Worm (Caenorhabditis elegans): ENCODE results near the gene C16B8.3.

Gene C16B8.3

ce11 chrX:3969980-3970403 is 1.6 kb upstream of the C16B8.3 start (continued):
- TF ChIP-seq swsn-7 (tag; optimal IDR thresholded peaks at IDR 0.05) (peak; percentile 80), elt-3 (tag; optimal IDR thresholded peaks at IDR 0.05) (peak in 2 of 6 experiments; percentile 25 to 73), tlp-1 (tag; optimal IDR thresholded peaks at IDR 0.05) (no peak), C34B4.2 (tag; optimal IDR thresholded peaks at IDR 0.05) (no peak), ztf-4 (tag; optimal IDR thresholded peaks at IDR 0.05) (peak; percentile 42), skn-1 (tag; optimal IDR thresholded peaks at IDR 0.05) (peak; percentile 62), fkh-10 (GFP tag; optimal IDR thresholded peaks at IDR 0.05) (peak; percentile 63), blmp-1 (tag; optimal IDR thresholded peaks at IDR 0.05) (no peak), pqm-1 (tag; optimal IDR thresholded peaks at IDR 0.05) (no peak), nhr-11 (tag; optimal IDR thresholded peaks at IDR 0.05) (no peak), nhr-28 (tag; optimal IDR thresholded peaks at IDR 0.05) (no peak), nhr-20 (tag; optimal IDR thresholded peaks at IDR 0.05) (peak; percentile 86), elt-2 (tag; optimal IDR thresholded peaks at IDR 0.05) (peak; percentile 71), nhr-19 (GFP tag; conservative IDR thresholded peaks at IDR 0.05) (peak; percentile 81), vab-15 (tag; optimal IDR thresholded peaks at IDR 0.05) (no peak), ets-5 (GFP tag; IDR thresholded peaks at IDR 0.05) (no peak), grh-1 (GFP tag; IDR thresholded peaks at IDR 0.05) (peak; percentile 61; the same call in 1 of the 2 replicates), unc-30 (tag; optimal IDR thresholded peaks at IDR 0.05) (no peak), ceh-63 (GFP tag; optimal IDR thresholded peaks at IDR 0.05) (no peak), fkh-8 (tag; optimal IDR thresholded peaks at IDR 0.05) (peak; percentile 60), irx-1 (tag; optimal IDR thresholded peaks at IDR 0.05) (peak; percentile 71), lir-3 (tag; optimal IDR thresholded peaks at IDR 0.05; ENCODE audit: poor library complexity) (peak; percentile 33), nhr-71 (tag; optimal IDR thresholded peaks at IDR 0.05) (peak; percentile 85), ceh-88 (GFP tag; IDR thresholded peaks at IDR 0.05) (peak; percentile 57), egl-27 (tag; optimal IDR thresholded peaks at IDR 0.05) (peak in 1 of 2 experiments; percentile 41), mef-2 (tag; optimal IDR thresholded peaks at IDR 0.05) (no peak), dsc-1 (tag; optimal IDR thresholded peaks at IDR 0.05) (peak; percentile 80), Y116A8C.19 (tag; optimal IDR thresholded peaks at IDR 0.05; ENCODE audit: borderline replicate concordance) (no peak), C04F5.9 (tag; optimal IDR thresholded peaks at IDR 0.05) (no peak), hlh-17 (GFP tag; optimal IDR thresholded peaks at IDR 0.05; ENCODE audit: borderline replicate concordance) (no peak), F16B12.6 (tag; optimal IDR thresholded peaks at IDR 0.05) (peak; percentile 17)

ce11 chrX:3969353-3969752 is 919 bp upstream of the C16B8.3 start:
- TF ChIP-seq snu-23 (GFP tag; optimal IDR thresholded peaks at IDR 0.05) (peak; percentile 19), sox-4 (tag; optimal IDR thresholded peaks at IDR 0.05) (no peak), ztf-11 (tag; optimal IDR thresholded peaks at IDR 0.05) (no peak), nhr-71 (tag; optimal IDR thresholded peaks at IDR 0.05) (peak; percentile 22), tlp-1 (tag; optimal IDR thresholded peaks at IDR 0.05) (no peak), jun-1 (tag; optimal IDR thresholded peaks at IDR 0.05) (peak; percentile 58), ztf-4 (tag; optimal IDR thresholded peaks at IDR 0.05) (no peak), mdl-1 (tag; optimal IDR thresholded peaks at IDR 0.05) (peak in 1 of 2 experiments; percentile 6), rnt-1 (tag; optimal IDR thresholded peaks at IDR 0.05) (peak; percentile 66), irx-1 (tag; optimal IDR thresholded peaks at IDR 0.05) (no peak), efl-1 (optimal IDR thresholded peaks at IDR 0.05) (no peak), efl-1 (GFP tag; optimal IDR thresholded peaks at IDR 0.05 in 1 of 2) (no peak), sup-37 (GFP tag; optimal IDR thresholded peaks at IDR 0.05) (no peak), aly-2 (tag; optimal IDR thresholded peaks at IDR 0.05) (no peak), nhr-19 (GFP tag; conservative IDR thresholded peaks at IDR 0.05) (peak; percentile 7; the same call in 1 of the 2 replicates), skn-1 (tag; optimal IDR thresholded peaks at IDR 0.05) (peak; percentile 14), egl-27 (tag; optimal IDR thresholded peaks at IDR 0.05) (no peak), hlh-4 (tag; optimal IDR thresholded peaks at IDR 0.05) (no peak), nhr-12 (tag; optimal IDR thresholded peaks at IDR 0.05) (no peak), ceh-82 (tag; optimal IDR thresholded peaks at IDR 0.05) (peak in 1 of 3 experiments; percentile 3), lin-39 (tag; optimal IDR thresholded peaks at IDR 0.05) (no peak), nhr-20 (tag; optimal IDR thresholded peaks at IDR 0.05) (peak; percentile 26), xbp-1 (tag; optimal IDR thresholded peaks at IDR 0.05) (peak; percentile 12), lin-35 (GFP tag; optimal IDR thresholded peaks at IDR 0.05) (peak in 1 of 2 experiments; percentile 51), ets-5 (GFP tag; IDR thresholded peaks at IDR 0.05) (no peak), C16A3.4 (tag; optimal IDR thresholded peaks at IDR 0.05) (peak; percentile 15), sptf-1 (tag; optimal IDR thresholded peaks at IDR 0.05) (no peak), blmp-1 (tag; optimal IDR thresholded peaks at IDR 0.05) (peak; percentile 17), unc-62 (GFP tag; optimal IDR thresholded peaks at IDR 0.05) (no peak), mep-1 (tag; optimal IDR thresholded peaks at IDR 0.05) (peak; percentile 32), lsy-2 (tag; optimal IDR thresholded peaks at IDR 0.05) (no peak)
